Fruit fly (Drosophila melanogaster): Measurements from ENCODE around the gene Rsod.
A peak's percentile ranks its signal among the peaks of the same experiment; 100 is the strongest.

Rsod gene

DNA sequence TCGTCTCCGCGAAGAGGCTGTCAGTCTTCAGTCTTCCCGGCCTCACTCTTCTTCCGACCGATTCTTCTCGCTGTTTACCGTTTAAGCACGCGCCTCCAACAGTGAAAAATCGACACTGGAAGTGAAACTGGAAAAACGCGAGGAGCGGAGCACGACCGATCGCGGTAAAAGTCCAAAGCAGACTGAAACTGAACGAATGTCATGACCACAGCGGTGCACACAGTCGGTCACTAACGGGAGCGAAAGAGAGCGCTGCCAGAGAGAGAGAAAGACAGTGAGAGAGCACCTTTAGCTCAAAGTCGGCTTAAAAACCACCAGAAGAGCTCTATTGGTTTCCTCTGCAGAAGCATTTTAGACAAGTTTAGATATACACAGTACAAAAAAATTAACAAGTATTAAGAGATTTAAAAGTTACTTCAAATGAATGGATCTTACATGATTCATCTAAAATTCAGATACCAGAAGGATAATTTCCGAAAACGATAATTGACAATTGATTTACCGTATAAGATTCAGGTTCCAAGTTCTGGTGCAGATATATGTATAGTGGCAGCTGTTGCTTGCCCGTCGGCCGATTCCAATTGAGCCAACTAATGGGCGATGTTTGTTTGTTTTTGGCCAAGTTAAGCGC is 10.6 kb downstream of the Rsod start, which contains the start of gene CG11498 (continued):
- no peak for TF ChIP-seq tll (GFP tag; optimal IDR thresholded peaks at IDR 0.05)
- TF ChIP-seq CG12236 (GFP tag; optimal IDR thresholded peaks at IDR 0.05) = no peak
- TF ChIP-seq oc (tag; optimal IDR thresholded peaks at IDR 0.05) = peak; percentile 55
- peak; percentile 2 for TF ChIP-seq HLHmδ (GFP tag; optimal IDR thresholded peaks at IDR 0.05)
- 0 out of 2 replicates have a peak, but pooled peaks have one; percentile 35 for TF ChIP-seq bbx (GFP tag; IDR thresholded peaks at IDR 0.05; ENCODE audit: partially characterized antibody)
- TF ChIP-seq CG12769 (tag; optimal IDR thresholded peaks at IDR 0.05) = peak; percentile 36
- TF ChIP-seq CG13287 (GFP tag; IDR thresholded peaks at IDR 0.05; ENCODE audit: partially characterized antibody) = peak; percentile 11; the same call in 1 of the 2 replicates
- no peak for TF ChIP-seq Hsf (GFP tag; optimal IDR thresholded peaks at IDR 0.05)
- no peak for TF ChIP-seq nerfin-2 (GFP tag; IDR thresholded peaks at IDR 0.05; ENCODE audit: partially characterized antibody)
- TF ChIP-seq Drgx (GFP tag; IDR thresholded peaks at IDR 0.05) = peak; percentile 72
- no peak for TF ChIP-seq yki (optimal IDR thresholded peaks at IDR 0.05)
- no peak for TF ChIP-seq Eip74EF (GFP tag; optimal IDR thresholded peaks at IDR 0.05)
- TF ChIP-seq unpg (GFP tag; optimal IDR thresholded peaks at IDR 0.05) = no peak
- TF ChIP-seq pros (GFP tag; optimal IDR thresholded peaks at IDR 0.05) = peak; percentile 22
- peak; percentile 88 for TF ChIP-seq CG2199 (GFP tag; IDR thresholded peaks at IDR 0.05)
- TF ChIP-seq Lpt (GFP tag; optimal IDR thresholded peaks at IDR 0.05) = no peak

- TF ChIP-seq disco-r (GFP tag; optimal IDR thresholded peaks at IDR 0.05) = no peak
- TF ChIP-seq CG18619 (GFP tag; optimal IDR thresholded peaks at IDR 0.05) = no peak
- peak; percentile 55 for TF ChIP-seq stwl (tag; optimal IDR thresholded peaks at IDR 0.05)
- peak; percentile 3 for TF ChIP-seq HmgD (GFP tag; optimal IDR thresholded peaks at IDR 0.05)
- peak; percentile 32 for TF ChIP-seq CG15601 (tag; optimal IDR thresholded peaks at IDR 0.05)
- TF ChIP-seq ci (GFP tag; IDR thresholded peaks at IDR 0.05) = 0 out of 3 replicates have a peak, but pooled peaks have one; percentile 9
- TF ChIP-seq YL-1 (GFP tag; optimal IDR thresholded peaks at IDR 0.05) = no peak
- no peak for TF ChIP-seq CG15073 (GFP tag; optimal IDR thresholded peaks at IDR 0.05)
- TF ChIP-seq CTCF (GFP tag; optimal IDR thresholded peaks at IDR 0.05) = peak; percentile 53
- TF ChIP-seq Hr78 (GFP tag; optimal IDR thresholded peaks at IDR 0.05) = peak in 1 of 2 experiments; percentile 17
- no peak for TF ChIP-seq Rfx (GFP tag; IDR thresholded peaks at IDR 0.05)
- peak; percentile 55 for TF ChIP-seq CG18011 (GFP tag; optimal IDR thresholded peaks at IDR 0.05)
- 0 out of 2 replicates have a peak, but pooled peaks have one; percentile 24 for TF ChIP-seq CG32532 (GFP tag; IDR thresholded peaks at IDR 0.05)
- peak; percentile 95 for TF ChIP-seq CG31365 (tag; optimal IDR thresholded peaks at IDR 0.05)
- TF ChIP-seq fd96Cb (tag; optimal IDR thresholded peaks at IDR 0.05) = no peak
- no peak for TF ChIP-seq CG15011 (GFP tag; optimal IDR thresholded peaks at IDR 0.05)
- no peak for TF ChIP-seq ftz-f1 (GFP tag; optimal IDR thresholded peaks at IDR 0.05)
- TF ChIP-seq CG12219 (GFP tag; optimal IDR thresholded peaks at IDR 0.05) = no peak
- no peak for TF ChIP-seq Dip2 (GFP tag; IDR thresholded peaks at IDR 0.05)
- peak; percentile 16; the same call in 1 of the 2 replicates for TF ChIP-seq MBD-R2 (GFP tag; IDR thresholded peaks at IDR 0.05)
- TF ChIP-seq CG16813 (GFP tag; IDR thresholded peaks at IDR 0.05; ENCODE audit: partially characterized antibody) = 0 out of 3 replicates have a peak, but pooled peaks have one; percentile 29
- no peak for TF ChIP-seq CG3281 (GFP tag; optimal IDR thresholded peaks at IDR 0.05)
- no peak for TF ChIP-seq CG3163 (GFP tag; optimal IDR thresholded peaks at IDR 0.05)
- no peak for TF ChIP-seq CG3995 (GFP tag; optimal IDR thresholded peaks at IDR 0.05)
- TF ChIP-seq Med (GFP tag) = peak; percentile 36
- TF ChIP-seq HLH3B (GFP tag; IDR thresholded peaks at IDR 0.05) = no peak
- no peak for TF ChIP-seq CG31441 (GFP tag; IDR thresholded peaks at IDR 0.05)
- peak; percentile 14; the same call in 1 of the 3 replicates for TF ChIP-seq knrl (GFP tag; IDR thresholded peaks at IDR 0.05; ENCODE audit: partially characterized antibody)
- TF ChIP-seq sug (tag; optimal IDR thresholded peaks at IDR 0.05) = no peak
- TF ChIP-seq Ravus (GFP tag; IDR thresholded peaks at IDR 0.05) = no peak
- no peak for TF ChIP-seq CG1529 (GFP tag; optimal IDR thresholded peaks at IDR 0.05)
- TF ChIP-seq CG34224 (GFP tag; IDR thresholded peaks at IDR 0.05; ENCODE audit: partially characterized antibody) = no peak
- TF ChIP-seq amos (GFP tag; IDR thresholded peaks at IDR 0.05; ENCODE audit: partially characterized antibody) = peak; percentile 18; the same call in 1 of the 2 replicates
These were observed 17.1 kb downstream of the Rsod start for dm6 chr3R:30153864-30154263.

All from whole organism, embryonic.